Fruit fly (Drosophila melanogaster): ENCODE data around the gene RnpS1.

Gene RnpS1

dm6 chr3R:9533181-9534124 is 18.4 kb upstream of the RnpS1 start (continued):
- TF ChIP-seq Ravus (GFP tag; IDR thresholded peaks at IDR 0.05): peak; percentile 56
- peak; percentile 84 for TF ChIP-seq CG5180 (GFP tag; optimal IDR thresholded peaks at IDR 0.05)
- TF ChIP-seq CG11560 (tag; IDR thresholded peaks at IDR 0.05): peak; percentile 71
- TF ChIP-seq Dip3 (GFP tag; optimal IDR thresholded peaks at IDR 0.05): peak; percentile 93
- peak; percentile 67; the same call in 1 of the 2 replicates for TF ChIP-seq CG16779 (GFP tag; IDR thresholded peaks at IDR 0.05)
- peak in 1 of 2 experiments; percentile 70 for TF ChIP-seq crp (GFP tag; optimal IDR thresholded peaks at IDR 0.05)
- TF ChIP-seq Neu2 (GFP tag; optimal IDR thresholded peaks at IDR 0.05; ENCODE audit: borderline replicate concordance): peak; percentile 82
- TF ChIP-seq CG7357 (GFP tag; IDR thresholded peaks at IDR 0.05): peak; percentile 85
- peak; percentile 93 for TF ChIP-seq Rfx (GFP tag; IDR thresholded peaks at IDR 0.05)
- TF ChIP-seq sens-2 (GFP tag; IDR thresholded peaks at IDR 0.05): peak; percentile 33; the same call in 1 of the 2 replicates
- TF ChIP-seq dan (GFP tag; IDR thresholded peaks at IDR 0.05): peak; percentile 39; the same call in 1 of the 2 replicates
- peak; percentile 40 to 78 for TF ChIP-seq insv (GFP tag; optimal IDR thresholded peaks at IDR 0.05)
- 0 out of 2 replicates have a peak, but pooled peaks have one; percentile 25 for TF ChIP-seq unc-4 (GFP tag; IDR thresholded peaks at IDR 0.05; ENCODE audit: partially characterized antibody)
- TF ChIP-seq NFAT (GFP tag; IDR thresholded peaks at IDR 0.05): peak; percentile 56
- peak; percentile 92 for TF ChIP-seq Ssrp (tag; optimal IDR thresholded peaks at IDR 0.05)
- TF ChIP-seq abd-A (tag; optimal IDR thresholded peaks at IDR 0.05): peak; percentile 61
- TF ChIP-seq ase (GFP tag; IDR thresholded peaks at IDR 0.05): peak; percentile 79; the same call in 2 of the 3 replicates
- TF ChIP-seq CG6791 (GFP tag; IDR thresholded peaks at IDR 0.05; ENCODE audit: partially characterized antibody): no peak
- peak; percentile 95 for TF ChIP-seq NfI (GFP tag; optimal IDR thresholded peaks at IDR 0.05)
- peak; percentile 69 for TF ChIP-seq CG12236 (GFP tag; optimal IDR thresholded peaks at IDR 0.05)
- peak; percentile 87 for TF ChIP-seq CG1647 (GFP tag; optimal IDR thresholded peaks at IDR 0.05)
- peak; percentile 94 for TF ChIP-seq CG10274 (GFP tag; optimal IDR thresholded peaks at IDR 0.05)
- peak; percentile 82 for TF ChIP-seq Dbx (GFP tag; IDR thresholded peaks at IDR 0.05)
- peak; percentile 33 for TF ChIP-seq ash1 (GFP tag; optimal IDR thresholded peaks at IDR 0.05)
- TF ChIP-seq caup (GFP tag; optimal IDR thresholded peaks at IDR 0.05; ENCODE audit: severe bottlenecking): peak; percentile 95
- no peak for TF ChIP-seq hth (optimal IDR thresholded peaks at IDR 0.05)
- peak; percentile 89 for TF ChIP-seq Mes4 (GFP tag; optimal IDR thresholded peaks at IDR 0.05)
- TF ChIP-seq Six4 (GFP tag; optimal IDR thresholded peaks at IDR 0.05): peak; percentile 94
- TF ChIP-seq CG13424 (tag; optimal IDR thresholded peaks at IDR 0.05): peak; percentile 97
- peak; percentile 41 for TF ChIP-seq Sry-δ (GFP tag; optimal IDR thresholded peaks at IDR 0.05)
- peak; percentile 78 for TF ChIP-seq Gsc (GFP tag; IDR thresholded peaks at IDR 0.05)
- TF ChIP-seq CG1529 (GFP tag; optimal IDR thresholded peaks at IDR 0.05): peak; percentile 96
- no peak for TF ChIP-seq usp (GFP tag; optimal IDR thresholded peaks at IDR 0.05)
- TF ChIP-seq Atf3 (GFP tag; optimal IDR thresholded peaks at IDR 0.05): peak; percentile 84
- peak; percentile 90 for TF ChIP-seq Side (GFP tag; optimal IDR thresholded peaks at IDR 0.05)
- TF ChIP-seq CG14965 (GFP tag; optimal IDR thresholded peaks at IDR 0.05; ENCODE audit: borderline replicate concordance): no peak
- 0 out of 2 replicates have a peak, but pooled peaks have one; percentile 41 for TF ChIP-seq CG4360 (GFP tag; IDR thresholded peaks at IDR 0.05)
- peak; percentile 87 for TF ChIP-seq cato (GFP tag; optimal IDR thresholded peaks at IDR 0.05; ENCODE audit: borderline replicate concordance)
- peak; percentile 63 for TF ChIP-seq CG3163 (GFP tag; optimal IDR thresholded peaks at IDR 0.05)
- peak; percentile 87 for TF ChIP-seq CG13123 (GFP tag; optimal IDR thresholded peaks at IDR 0.05)
- peak; percentile 86 for TF ChIP-seq Nf-YB (GFP tag; optimal IDR thresholded peaks at IDR 0.05)
- TF ChIP-seq ERR (GFP tag; optimal IDR thresholded peaks at IDR 0.05): peak; percentile 86
- TF ChIP-seq Blimp-1 (GFP tag; optimal IDR thresholded peaks at IDR 0.05): peak; percentile 89
- peak; percentile 96 for TF ChIP-seq Sox102F (GFP tag; optimal IDR thresholded peaks at IDR 0.05)
- TF ChIP-seq trh (GFP tag; optimal IDR thresholded peaks at IDR 0.05): peak; percentile 89
- TF ChIP-seq CG9797 (GFP tag; optimal IDR thresholded peaks at IDR 0.05): peak; percentile 52
- TF ChIP-seq CG34376 (GFP tag; optimal IDR thresholded peaks at IDR 0.05): peak; percentile 96
